Fruit fly (Drosophila melanogaster) whole organism: ENCODE measurements around the gene Ppcs.

Experiments
- CG8478 ChIP-seq: fragments of >200 bp; optimal IDR thresholded peaks from 2 replicates; lab custom pipeline; 2018; ENCODE audit warnings: inconsistent platforms
- Dll ChIP-seq: fragments of >200 bp; optimal IDR thresholded peaks from 2 replicates; lab custom pipeline; 2017
- EcR ChIP-seq, 2 experiments: fragments of >200 bp; optimal IDR thresholded peaks; 2 replicates each; lab custom pipeline; 2017; ENCODE audit warnings: missing biosample characterization in 2 of 2, missing genetic modification characterization in 2 of 2, missing genetic modification reagents in 2 of 2
- pan ChIP-seq: fragments of >200 bp; optimal IDR thresholded peaks from 2 replicates; lab custom pipeline; 2017
- psq ChIP-seq: fragments of >200 bp; optimal IDR thresholded peaks from 2 replicates; lab custom pipeline; 2017
- usp ChIP-seq: fragments of >200 bp; optimal IDR thresholded peaks from 2 replicates; lab custom pipeline; 2017; ENCODE audit warnings: missing biosample characterization, missing genetic modification characterization, mixed read lengths

dm6 chr3R:19103189-19103588, 44.5 kb downstream of the Ppcs start:
- TF ChIP-seq EcR (GFP tag; optimal IDR thresholded peaks at IDR 0.05; lab: Kevin White, UChicago) (no peak), Dll (lab: Kevin White, UChicago) (no peak), CG8478 (lab: Kevin White, UChicago) (no peak), pan (lab: Kevin White, UChicago) (no peak), usp (no peak), psq (lab: Kevin White, UChicago) (no peak)
